Worm (Caenorhabditis elegans): ENCODE results near the gene daf-4.

DNA sequence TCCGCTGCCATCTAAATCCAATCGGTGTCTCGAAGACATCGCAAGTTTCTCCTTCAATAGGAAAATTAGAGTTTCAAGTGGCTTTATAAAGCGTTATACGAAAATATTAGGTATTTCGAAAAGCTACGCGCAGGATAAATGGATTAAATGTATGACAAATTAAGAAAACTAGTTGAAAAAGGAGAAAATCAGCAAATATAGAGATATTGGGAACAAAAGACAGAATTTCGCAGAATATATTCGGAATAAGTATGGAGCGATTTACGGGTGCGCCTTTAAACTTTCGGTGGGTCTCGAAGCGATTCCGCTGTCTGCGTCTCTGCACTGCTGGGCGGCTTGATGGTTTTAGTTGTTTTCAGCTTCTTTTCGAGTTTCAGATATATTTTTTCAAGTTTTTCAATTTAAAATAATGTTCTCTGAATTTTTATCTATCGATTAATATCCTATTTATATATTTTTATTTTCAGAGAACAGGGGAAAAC, 33.2 kb upstream of the daf-4 start, which contains the start of the genes ddx-15 and ucr-1:
- TF ChIP-seq unc-55 (GFP tag; optimal IDR thresholded peaks at IDR 0.05) (peak; percentile 89), nhr-11 (tag; optimal IDR thresholded peaks at IDR 0.05) (no peak), lin-39 (tag; optimal IDR thresholded peaks at IDR 0.05) (no peak), elt-3 (tag; optimal IDR thresholded peaks at IDR 0.05) (no peak), nhr-77 (tag; optimal IDR thresholded peaks at IDR 0.05) (no peak), lin-13 (GFP tag; optimal IDR thresholded peaks at IDR 0.05) (peak; percentile 77), elt-1 (tag; optimal IDR thresholded peaks at IDR 0.05) (no peak), nhr-237 (tag; optimal IDR thresholded peaks at IDR 0.05) (no peak), mbf-1 (tag; optimal IDR thresholded peaks at IDR 0.05) (no peak), ama-1 (optimal IDR thresholded peaks at IDR 0.05) (no peak), aly-2 (tag; optimal IDR thresholded peaks at IDR 0.05) (no peak), nhr-25 (tag; optimal IDR thresholded peaks at IDR 0.05) (peak; percentile 23)
